Fruit fly (Drosophila melanogaster) whole organism, embryonic: ENCODE data around the gene CG31468.

Source experiments
- Adf1 ChIP-seq: fragments of 200-800 bp; sonication (Bioruptor generic); IDR thresholded peaks from 2 replicates; pipeline ENCODE4 v1.3.6; 2022; ENCODE audit warnings: missing biosample characterization, missing genetic modification characterization
- Bdp1 ChIP-seq: fragments of 200-800 bp; sonication (Bioruptor generic); optimal IDR thresholded peaks from 3 replicates; lab custom pipeline; 2016; ENCODE audit warnings: missing biosample characterization, missing genetic modification characterization
- Blimp-1 ChIP-seq: fragments of 200-800 bp; sonication (Bioruptor generic); optimal IDR thresholded peaks from 3 replicates; lab custom pipeline; 2018; ENCODE audit warnings: missing biosample characterization, missing genetic modification characterization, mild to moderate bottlenecking, moderate library complexity, missing genetic modification reagents
- CG10321 ChIP-seq: fragments of 200-800 bp; sonication (Bioruptor generic); IDR thresholded peaks from 2 replicates; pipeline ENCODE4 v1.3.6; 2022; ENCODE audit warnings: missing biosample characterization, missing genetic modification characterization
- CG10654 ChIP-seq: fragments of 200-800 bp; sonication (Bioruptor generic); optimal IDR thresholded peaks from 2 replicates; lab custom pipeline; 2016; ENCODE audit warnings: missing biosample characterization, missing genetic modification characterization
- CG11456 ChIP-seq: fragments of 200-800 bp; sonication (Bioruptor generic); IDR thresholded peaks from 3 replicates; pipeline ENCODE4 v1.3.6; 2022; ENCODE audit warnings: missing biosample characterization, missing genetic modification characterization
- CG12769 ChIP-seq: fragments of 200-800 bp; sonication (Bioruptor generic); optimal IDR thresholded peaks from 2 replicates; lab custom pipeline; 2019; ENCODE audit warnings: missing biosample characterization, mild to moderate bottlenecking, missing genetic modification characterization, moderate library complexity
- CG14710 ChIP-seq: fragments of 200-800 bp; sonication (Bioruptor generic); optimal IDR thresholded peaks from 3 replicates; lab custom pipeline; 2019; ENCODE audit warnings: missing biosample characterization, mild to moderate bottlenecking, missing genetic modification characterization, moderate library complexity
- CG16813 ChIP-seq: fragments of 200-800 bp; sonication (Bioruptor generic); IDR thresholded peaks from 3 replicates; pipeline ENCODE4 v1.3.6; 2022; ENCODE audit warnings: missing biosample characterization, missing genetic modification characterization; ENCODE audit not compliant: partially characterized antibody
- CG17186 ChIP-seq: fragments of 200-800 bp; sonication (Bioruptor generic); optimal IDR thresholded peaks from 3 replicates; lab custom pipeline; 2017; ENCODE audit warnings: missing biosample characterization, missing genetic modification reagents, missing genetic modification characterization
- CG18619 ChIP-seq: fragments of 200-800 bp; sonication (Bioruptor generic); optimal IDR thresholded peaks from 3 replicates; lab custom pipeline; 2017; ENCODE audit warnings: missing biosample characterization, mild to moderate bottlenecking, missing genetic modification characterization
- CG2199 ChIP-seq: fragments of 200-800 bp; sonication (Bioruptor generic); IDR thresholded peaks from 3 replicates; pipeline ENCODE4 v1.3.6; 2022; ENCODE audit warnings: missing biosample characterization, missing genetic modification characterization
- CG2202 ChIP-seq: fragments of 200-800 bp; sonication (Bioruptor generic); optimal IDR thresholded peaks from 2 replicates; lab custom pipeline; 2018; ENCODE audit warnings: missing biosample characterization, mild to moderate bottlenecking, missing genetic modification characterization
- CG3995 ChIP-seq: fragments of 200-800 bp; sonication (Bioruptor generic); optimal IDR thresholded peaks from 3 replicates; lab custom pipeline; 2016; ENCODE audit warnings: missing biosample characterization, missing genetic modification characterization
- CG6765 ChIP-seq: fragments of 200-800 bp; sonication (Bioruptor generic); optimal IDR thresholded peaks from 3 replicates; lab custom pipeline; 2017; ENCODE audit warnings: missing biosample characterization, mild to moderate bottlenecking, missing genetic modification characterization
- CG6791 ChIP-seq: fragments of 200-800 bp; sonication (Bioruptor generic); IDR thresholded peaks from 3 replicates; pipeline ENCODE4 v1.3.6; 2022; ENCODE audit warnings: missing biosample characterization, missing genetic modification characterization; ENCODE audit not compliant: partially characterized antibody
- CG7372 ChIP-seq: fragments of 200-800 bp; sonication (Bioruptor generic); IDR thresholded peaks from 2 replicates; pipeline ENCODE4 v1.3.6; 2022; ENCODE audit warnings: missing biosample characterization, missing genetic modification characterization
- CG8359 ChIP-seq: fragments of 200-800 bp; sonication (Bioruptor generic); optimal IDR thresholded peaks from 2 replicates; lab custom pipeline; 2017; ENCODE audit warnings: missing biosample characterization, mild to moderate bottlenecking, missing genetic modification characterization, borderline replicate concordance
- D19A ChIP-seq: fragments of 200-800 bp; optimal IDR thresholded peaks from 3 replicates; lab custom pipeline; 2019; ENCODE audit warnings: missing biosample characterization, mild to moderate bottlenecking, missing genetic modification characterization, moderate library complexity
- Elba2 ChIP-seq: fragments of 200-800 bp; sonication (Bioruptor generic); optimal IDR thresholded peaks from 3 replicates; lab custom pipeline; 2016; ENCODE audit warnings: missing biosample characterization, missing genetic modification characterization
- Hsf ChIP-seq: fragments of 200-800 bp; sonication (Bioruptor generic); optimal IDR thresholded peaks from 3 replicates; lab custom pipeline; 2016; ENCODE audit warnings: missing biosample characterization, missing genetic modification characterization
- Jarid2 ChIP-seq: fragments of 200-800 bp; sonication (Bioruptor generic); optimal IDR thresholded peaks from 3 replicates; lab custom pipeline; 2017; ENCODE audit warnings: mild to moderate bottlenecking, missing biosample characterization, missing genetic modification reagents, missing genetic modification characterization
- ara ChIP-seq: fragments of 200-800 bp; sonication (Bioruptor generic); IDR thresholded peaks from 2 replicates; pipeline ENCODE4 v1.3.6; 2022; ENCODE audit warnings: missing biosample characterization, missing genetic modification characterization
- cwo ChIP-seq: fragments of 200-800 bp; sonication (Bioruptor generic); optimal IDR thresholded peaks from 3 replicates; lab custom pipeline; 2017; ENCODE audit warnings: missing biosample characterization, missing genetic modification characterization, mild to moderate bottlenecking, moderate library complexity, missing genetic modification reagents
- dysf ChIP-seq: fragments of 200-800 bp; sonication (Bioruptor generic); IDR thresholded peaks from 3 replicates; pipeline ENCODE4 v1.3.6; 2022; ENCODE audit warnings: missing biosample characterization, missing genetic modification characterization
- exex ChIP-seq: fragments of 200-800 bp; sonication (Bioruptor generic); optimal IDR thresholded peaks from 4 replicates; lab custom pipeline; 2018; ENCODE audit warnings: missing biosample characterization, mild to moderate bottlenecking, missing genetic modification characterization, moderate library complexity
- grn ChIP-seq: fragments of 200-800 bp; sonication (Bioruptor generic); optimal IDR thresholded peaks from 3 replicates; lab custom pipeline; 2017; ENCODE audit warnings: missing biosample characterization, missing genetic modification characterization
- oc ChIP-seq: fragments of 200-800 bp; sonication (Bioruptor generic); optimal IDR thresholded peaks from 2 replicates; lab custom pipeline; 2018; ENCODE audit warnings: missing biosample characterization, mild to moderate bottlenecking, missing genetic modification characterization, moderate library complexity
- org-1 ChIP-seq: fragments of 200-800 bp; sonication (Bioruptor generic); optimal IDR thresholded peaks from 2 replicates; lab custom pipeline; 2017; ENCODE audit warnings: missing biosample characterization, missing genetic modification characterization
- otp ChIP-seq: fragments of 200-800 bp; sonication (Bioruptor generic); IDR thresholded peaks from 3 replicates; pipeline ENCODE4, ENCODE4 v1.3.6; 2022; ENCODE audit warnings: missing biosample characterization, missing genetic modification characterization
- run ChIP-seq: fragments of 200-800 bp; sonication (Bioruptor generic); optimal IDR thresholded peaks from 3 replicates; lab custom pipeline; 2018; ENCODE audit warnings: missing biosample characterization, mild to moderate bottlenecking, missing genetic modification characterization
- sc ChIP-seq, 3 experiments: fragments of >200 bp in 2 of 3; fragments of 200-800 bp in 1 of 3; sonication (Bioruptor generic) in 1 of 3; optimal IDR thresholded peaks; 2 replicates in 2 of 3; 3 replicates in 1 of 3; lab custom pipeline; 2017; ENCODE audit warnings: mild to moderate bottlenecking in 1 of 3, missing biosample characterization in 1 of 3, missing genetic modification characterization in 1 of 3, missing genetic modification reagents in 1 of 3
- sug ChIP-seq: fragments of 200-800 bp; optimal IDR thresholded peaks from 2 replicates; lab custom pipeline; 2019; ENCODE audit warnings: missing biosample characterization, mild to moderate bottlenecking, missing genetic modification characterization, moderate library complexity
- trh ChIP-seq: fragments of 200-800 bp; sonication (Bioruptor generic); optimal IDR thresholded peaks from 2 replicates; lab custom pipeline; 2016; ENCODE audit warnings: missing biosample characterization, missing genetic modification characterization
- ttk ChIP-seq: fragments of 200-800 bp; sonication (Bioruptor generic); IDR thresholded peaks from 2 replicates; pipeline ENCODE4 v2.1.2; 2022; ENCODE audit warnings: missing biosample characterization, missing genetic modification characterization
- vvl ChIP-seq: fragments of 200-800 bp; sonication (Bioruptor generic); IDR thresholded peaks from 2 replicates; pipeline ENCODE4 v1.3.6; 2022; ENCODE audit warnings: missing biosample characterization, missing genetic modification characterization

CG31468 gene

dm6 chr3R:23700304-23700767 is at the start of gene CG31468, which contains the start of gene Gba1a:
Gene CG31468 (minus strand): TSS chr3R:23700354.
Gene Gba1a (plus strand): TSS chr3R:23700621.
- no peak for TF ChIP-seq dysf (GFP tag; lab: Robert Waterston, UW)
- TF ChIP-seq Hsf (GFP tag; lab: Kevin White, UChicago), result no peak
- TF ChIP-seq Jarid2 (GFP tag; lab: Kevin White, UChicago), result no peak
- no peak for TF ChIP-seq Bdp1
- TF ChIP-seq org-1 (GFP tag; lab: Kevin White, UChicago), result no peak
- no peak for TF ChIP-seq CG11456 (GFP tag; lab: Robert Waterston, UW)
- TF ChIP-seq Adf1 (GFP tag; lab: Robert Waterston, UW), result no peak
- no peak for TF ChIP-seq CG17186 (GFP tag; lab: Kevin White, UChicago)
- peak; percentile 26 for TF ChIP-seq sug (tag; lab: Kevin White, UChicago)
- TF ChIP-seq trh (GFP tag; lab: Kevin White, UChicago), result no peak
- no peak for TF ChIP-seq sc (optimal IDR thresholded peaks at IDR 0.05; lab: Kevin White, UChicago)
- no peak for TF ChIP-seq sc (GFP tag; optimal IDR thresholded peaks at IDR 0.05; lab: Kevin White, UChicago)
- no peak for TF ChIP-seq CG7372 (GFP tag; lab: Robert Waterston, UW)
- no peak for TF ChIP-seq CG18619 (GFP tag; lab: Kevin White, UChicago)
- TF ChIP-seq CG8359 (GFP tag; lab: Kevin White, UChicago), result no peak
- TF ChIP-seq Elba2 (GFP tag; lab: Kevin White, UChicago), result peak; percentile 28
- no peak for TF ChIP-seq ara (GFP tag; lab: Robert Waterston, UW)
- TF ChIP-seq exex (tag; lab: Kevin White, UChicago), result peak; percentile 72
- TF ChIP-seq CG6791 (GFP tag; lab: Robert Waterston, UW), result no peak

- no peak for TF ChIP-seq D19A
- TF ChIP-seq otp (GFP tag; lab: Robert Waterston, UW), result peak; percentile 31; the same call in 1 of the 3 replicates
- peak; percentile 57 for TF ChIP-seq cwo (GFP tag; lab: Kevin White, UChicago)
These were observed 47.3 kb upstream of the CG31468 start for dm6 chr3R:23747446-23747845.

- TF ChIP-seq CG2199 (GFP tag; lab: Robert Waterston, UW), result no peak
- peak; percentile 13 for TF ChIP-seq CG12769
- TF ChIP-seq Blimp-1 (GFP tag; lab: Kevin White, UChicago), result peak; percentile 91
- no peak for TF ChIP-seq CG10654 (GFP tag; lab: Kevin White, UChicago)
- no peak for TF ChIP-seq CG6765 (GFP tag; lab: Kevin White, UChicago)
- no peak for TF ChIP-seq CG2202
- TF ChIP-seq vvl (GFP tag; lab: Robert Waterston, UW), result peak; percentile 50; the same call in 1 of the 2 replicates
- TF ChIP-seq CG10321 (GFP tag; lab: Robert Waterston, UW), result no peak
- peak; percentile 4 for TF ChIP-seq oc (tag; lab: Kevin White, UChicago)
- no peak for TF ChIP-seq ttk (GFP tag; lab: Robert Waterston, UW)
- TF ChIP-seq grn (GFP tag; lab: Kevin White, UChicago), result peak; percentile 33
- TF ChIP-seq CG14710 (tag; lab: Kevin White, UChicago), result no peak
- TF ChIP-seq run (tag; lab: Kevin White, UChicago), result peak; percentile 12
- TF ChIP-seq CG3995, result no peak
- TF ChIP-seq CG16813, result no peak
- no peak for TF ChIP-seq sc (optimal IDR thresholded peaks at IDR 0.05; lab: Kevin White, UChicago)
- no peak for TF ChIP-seq sc (GFP tag; optimal IDR thresholded peaks at IDR 0.05; lab: Kevin White, UChicago)
These were observed 40.8 kb upstream of the CG31468 start for dm6 chr3R:23740968-23741367.
